Worm (Caenorhabditis elegans) whole organism, young adult: ENCODE measurements around the gene Y37H2A.10.

Source experiments
- hlh-12 ChIP-seq: sonication (generic microtip); optimal IDR thresholded peaks from 2 replicates; lab custom pipeline; 2016; ENCODE audit warnings: missing genetic modification characterization, missing compliant biosample characterization
- nhr-27 ChIP-seq: fragments of 200-800 bp; sonication (Bioruptor generic); optimal IDR thresholded peaks from 2 replicates; lab custom pipeline; 2018; ENCODE audit warnings: mild to moderate bottlenecking, missing genetic modification characterization, moderate library complexity, missing compliant biosample characterization
- pha-4 ChIP-seq: fragments of 150-350 bp; sonication (generic microtip); optimal IDR thresholded peaks from 2 replicates; lab custom pipeline; 2014; ENCODE audit warnings: missing biosample characterization, missing genetic modification reagents, missing genetic modification characterization
- sea-2 ChIP-seq: fragments of 200-800 bp; sonication (Bioruptor generic); IDR thresholded peaks from 2 replicates; pipeline ENCODE4 v1.3.6; 2022; ENCODE audit warnings: missing genetic modification characterization, missing compliant biosample characterization
- unc-130 ChIP-seq: sonication (generic microtip); optimal IDR thresholded peaks from 2 replicates; lab custom pipeline; 2016; ENCODE audit warnings: missing genetic modification reagents, missing genetic modification characterization, missing compliant biosample characterization

ce11 chrV:18161228-18161627, 22.4 kb downstream of the Y37H2A.10 start, which contains the start of gene C14A6.13:
- TF ChIP-seq sea-2 (GFP tag; lab: Robert Waterston, UW) (no peak), hlh-12 (tag; lab: Kevin White, UChicago) (no peak), pha-4 (tag; lab: Kevin White, UChicago) (no peak), unc-130 (GFP tag; lab: Kevin White, UChicago) (no peak), nhr-27 (tag; lab: Kevin White, UChicago) (no peak)
